Fruit fly (Drosophila melanogaster) whole organism, prepupa: ENCODE measurements around the gene CG11726.

Experiments used
- Blimp-1 ChIP-seq: fragments of 200-800 bp; sonication (Bioruptor generic); optimal IDR thresholded peaks from 3 replicates; lab custom pipeline; 2017; ENCODE audit warnings: missing biosample characterization, missing genetic modification characterization, mild to moderate bottlenecking, moderate library complexity, missing genetic modification reagents
- CG10631 ChIP-seq: fragments of 200-800 bp; sonication (Bioruptor generic); optimal IDR thresholded peaks from 2 replicates; lab custom pipeline; 2016; ENCODE audit warnings: missing biosample characterization, missing genetic modification characterization
- CG10669 ChIP-seq: fragments of 200-800 bp; sonication (Bioruptor generic); optimal IDR thresholded peaks from 3 replicates; lab custom pipeline; 2018; ENCODE audit warnings: missing biosample characterization, mild to moderate bottlenecking, missing genetic modification characterization, moderate library complexity
- CG11294 ChIP-seq: fragments of 200-800 bp; sonication (Bioruptor generic); IDR thresholded peaks from 2 replicates; pipeline ENCODE4 v1.3.6; 2022; ENCODE audit warnings: missing biosample characterization, missing genetic modification characterization
- CG11762 ChIP-seq: fragments of 200-800 bp; sonication (Bioruptor generic); optimal IDR thresholded peaks from 3 replicates; lab custom pipeline; 2016; ENCODE audit warnings: missing biosample characterization, missing genetic modification characterization; ENCODE audit not compliant: insufficient read depth
- CG11902 ChIP-seq: fragments of 200-800 bp; sonication (Bioruptor generic); optimal IDR thresholded peaks from 3 replicates; lab custom pipeline; 2016; ENCODE audit warnings: missing biosample characterization, missing genetic modification characterization
- CG15336 ChIP-seq: fragments of 200-800 bp; sonication (Bioruptor generic); IDR thresholded peaks from 2 replicates; pipeline ENCODE4 v1.3.6; 2022; ENCODE audit warnings: missing biosample characterization, missing genetic modification characterization
- CG16779 ChIP-seq: fragments of 200-800 bp; sonication (Bioruptor generic); optimal IDR thresholded peaks from 3 replicates; lab custom pipeline; 2017; ENCODE audit warnings: missing biosample characterization, mild to moderate bottlenecking, missing genetic modification characterization
- CG31627 ChIP-seq: fragments of 200-800 bp; sonication (Bioruptor generic); optimal IDR thresholded peaks from 3 replicates; lab custom pipeline; 2016; ENCODE audit warnings: missing biosample characterization, missing genetic modification characterization
- CG32006 ChIP-seq: fragments of 200-800 bp; sonication (Bioruptor generic); optimal IDR thresholded peaks from 3 replicates; lab custom pipeline; 2017; ENCODE audit warnings: missing biosample characterization, mild to moderate bottlenecking, missing genetic modification characterization
- CG6163 ChIP-seq: fragments of 200-800 bp; sonication (Bioruptor generic); IDR thresholded peaks from 3 replicates; pipeline ENCODE4 v1.3.6; 2022; ENCODE audit warnings: missing biosample characterization, missing genetic modification characterization
- CG6276 ChIP-seq: fragments of 200-800 bp; sonication (Bioruptor generic); optimal IDR thresholded peaks from 2 replicates; lab custom pipeline; 2017; ENCODE audit warnings: missing biosample characterization, mild to moderate bottlenecking, missing genetic modification characterization
- CG6808 ChIP-seq: fragments of 200-800 bp; sonication (Bioruptor generic); optimal IDR thresholded peaks from 3 replicates; lab custom pipeline; 2017; ENCODE audit warnings: missing biosample characterization, missing genetic modification characterization, mild to moderate bottlenecking, moderate library complexity, missing genetic modification reagents
- CG6854 ChIP-seq: fragments of 200-800 bp; sonication (Bioruptor generic); optimal IDR thresholded peaks from 2 replicates; lab custom pipeline; 2017; ENCODE audit warnings: missing biosample characterization, mild to moderate bottlenecking, missing genetic modification characterization
- CG7368 ChIP-seq: fragments of 200-800 bp; sonication (Bioruptor generic); optimal IDR thresholded peaks from 3 replicates; lab custom pipeline; 2016; ENCODE audit warnings: missing biosample characterization, missing genetic modification characterization
- CG8119 ChIP-seq: fragments of 200-800 bp; sonication (Bioruptor generic); IDR thresholded peaks from 3 replicates; pipeline ENCODE4 v1.3.6; 2022; ENCODE audit warnings: missing biosample characterization, missing genetic modification characterization
- CG8319 ChIP-seq: fragments of 200-800 bp; sonication (Bioruptor generic); optimal IDR thresholded peaks from 3 replicates; lab custom pipeline; 2016; ENCODE audit warnings: missing biosample characterization, missing genetic modification characterization
- CG8632 ChIP-seq: fragments of 200-800 bp; sonication (Bioruptor generic); optimal IDR thresholded peaks from 3 replicates; lab custom pipeline; 2016; ENCODE audit warnings: missing biosample characterization, missing genetic modification characterization
- CG9139 ChIP-seq: fragments of 200-800 bp; sonication (Bioruptor generic); optimal IDR thresholded peaks from 3 replicates; lab custom pipeline; 2017; ENCODE audit warnings: missing biosample characterization, mild to moderate bottlenecking, missing genetic modification characterization
- Eip75B ChIP-seq: fragments of 200-800 bp; sonication (Bioruptor generic); optimal IDR thresholded peaks from 3 replicates; lab custom pipeline; 2016; ENCODE audit warnings: missing biosample characterization, missing genetic modification characterization
- Eip78C ChIP-seq: fragments of 200-800 bp; sonication (Bioruptor generic); peaks from one replicate; lab custom pipeline; 2016; ENCODE audit warnings: missing biosample characterization, missing genetic modification characterization
- Eip93F ChIP-seq: fragments of 200-800 bp; sonication (Bioruptor generic); optimal IDR thresholded peaks from 2 replicates; lab custom pipeline; 2016; ENCODE audit warnings: missing biosample characterization, mild to moderate bottlenecking, missing genetic modification characterization
- Ets21C ChIP-seq: fragments of 200-800 bp; sonication (Bioruptor generic); optimal IDR thresholded peaks from 3 replicates; lab custom pipeline; 2016; ENCODE audit warnings: missing biosample characterization, missing genetic modification characterization
- Ets96B ChIP-seq: fragments of 200-800 bp; optimal IDR thresholded peaks from 2 replicates; lab custom pipeline; 2019; ENCODE audit warnings: missing biosample characterization, mild to moderate bottlenecking, missing genetic modification characterization, moderate library complexity
- Gug ChIP-seq: fragments of 200-800 bp; sonication (Bioruptor generic); IDR thresholded peaks from 2 replicates; pipeline ENCODE4 v1.3.6; 2022; ENCODE audit warnings: missing biosample characterization, missing genetic modification characterization
- Hr4 ChIP-seq: fragments of 200-800 bp; sonication (Bioruptor generic); optimal IDR thresholded peaks from 3 replicates; lab custom pipeline; 2016; ENCODE audit warnings: missing biosample characterization, missing genetic modification characterization
- Lpt ChIP-seq: fragments of 200-800 bp; sonication (Bioruptor generic); optimal IDR thresholded peaks from 3 replicates; lab custom pipeline; 2016; ENCODE audit warnings: missing biosample characterization, missing genetic modification characterization
- Met ChIP-seq: fragments of 200-800 bp; sonication (Bioruptor generic); optimal IDR thresholded peaks from 3 replicates; lab custom pipeline; 2016; ENCODE audit warnings: missing biosample characterization, missing genetic modification characterization
- OdsH ChIP-seq: fragments of 200-800 bp; sonication (Bioruptor generic); optimal IDR thresholded peaks from 3 replicates; lab custom pipeline; 2016; ENCODE audit warnings: missing biosample characterization, missing genetic modification characterization
- Smox ChIP-seq: fragments of 200-800 bp; sonication (Bioruptor generic); optimal IDR thresholded peaks from 3 replicates; lab custom pipeline; 2016; ENCODE audit warnings: missing biosample characterization, missing genetic modification characterization
- achi ChIP-seq: fragments of 200-800 bp; sonication (Bioruptor generic); optimal IDR thresholded peaks from 3 replicates; lab custom pipeline; 2016; ENCODE audit warnings: missing biosample characterization, missing genetic modification characterization
- acj6 ChIP-seq: fragments of 200-800 bp; sonication (Bioruptor generic); optimal IDR thresholded peaks from 3 replicates; lab custom pipeline; 2016; ENCODE audit warnings: missing biosample characterization, missing genetic modification characterization
- cyc ChIP-seq: fragments of 200-800 bp; sonication (Bioruptor generic); optimal IDR thresholded peaks from 3 replicates; lab custom pipeline; 2016; ENCODE audit warnings: missing biosample characterization, missing genetic modification characterization
- dac ChIP-seq: fragments of 200-800 bp; sonication (Bioruptor generic); optimal IDR thresholded peaks from 2 replicates; lab custom pipeline; 2017; ENCODE audit warnings: missing biosample characterization, mild to moderate bottlenecking, missing genetic modification characterization
- dsx ChIP-seq: fragments of 200-800 bp; optimal IDR thresholded peaks from 3 replicates; lab custom pipeline; 2019; ENCODE audit warnings: missing biosample characterization, mild to moderate bottlenecking, missing genetic modification characterization, moderate library complexity; ENCODE audit not compliant: poor library complexity, severe bottlenecking
- eg ChIP-seq: fragments of 200-800 bp; sonication (Bioruptor generic); IDR thresholded peaks from 3 replicates; pipeline ENCODE4 v1.3.6; 2022; ENCODE audit warnings: missing biosample characterization, missing genetic modification characterization
- esn ChIP-seq: fragments of 200-800 bp; sonication (Bioruptor generic); optimal IDR thresholded peaks from 2 replicates; lab custom pipeline; 2016; ENCODE audit warnings: missing biosample characterization, mild to moderate bottlenecking, missing genetic modification characterization, moderate library complexity
- fkh ChIP-seq: fragments of 200-800 bp; sonication (Bioruptor generic); optimal IDR thresholded peaks from 3 replicates; lab custom pipeline; 2017; ENCODE audit warnings: missing biosample characterization, mild to moderate bottlenecking, missing genetic modification characterization, moderate library complexity
- lz ChIP-seq: fragments of 200-800 bp; sonication (Bioruptor generic); optimal IDR thresholded peaks from 3 replicates; lab custom pipeline; 2016; ENCODE audit warnings: missing biosample characterization, missing genetic modification characterization
- spab ChIP-seq: fragments of 200-800 bp; sonication (Bioruptor generic); optimal IDR thresholded peaks from 2 replicates; lab custom pipeline; 2017; ENCODE audit warnings: missing biosample characterization, mild to moderate bottlenecking, missing genetic modification characterization, missing genetic modification reagents
- ss ChIP-seq, 2 experiments: fragments of 200-800 bp; sonication (Bioruptor generic); optimal IDR thresholded peaks; 2 replicates in 1 of 2; 3 replicates in 1 of 2; lab custom pipeline; 2017 to 2018; ENCODE audit warnings: mild to moderate bottlenecking in 2 of 2, missing biosample characterization in 2 of 2, missing genetic modification characterization in 2 of 2, moderate library complexity in 1 of 2
- svp ChIP-seq: fragments of 200-800 bp; sonication (Bioruptor generic); peaks from one replicate; lab custom pipeline; 2016; ENCODE audit warnings: missing biosample characterization, missing genetic modification characterization
- vri ChIP-seq: fragments of 200-800 bp; sonication (Bioruptor generic); optimal IDR thresholded peaks from 3 replicates; lab custom pipeline; 2016; ENCODE audit warnings: missing biosample characterization, mild to moderate bottlenecking, missing genetic modification characterization

CG11726 gene

dm6 chr3L:11366422-11366821, 28.1 kb upstream of the CG11726 start (continued):
- TF ChIP-seq CG7368 (peak; percentile 77), CG6854 (peak; percentile 32), Eip75B (GFP tag; lab: Kevin White, UChicago) (no peak), CG9139 (peak; percentile 54), Met (no peak), CG8119 (GFP tag; lab: Robert Waterston, UW) (peak; percentile 74; the same call in 2 of the 3 replicates), Lpt (GFP tag; lab: Kevin White, UChicago) (peak; percentile 84), Eip93F (GFP tag; lab: Kevin White, UChicago) (no peak), CG8319 (GFP tag; lab: Kevin White, UChicago) (peak; percentile 11), CG31627 (GFP tag; lab: Kevin White, UChicago) (no peak), CG10669 (GFP tag; lab: Kevin White, UChicago) (no peak), vri (GFP tag; lab: Kevin White, UChicago) (no peak), Ets96B (tag; lab: Kevin White, UChicago) (peak; percentile 34), Hr4 (GFP tag; lab: Kevin White, UChicago) (no peak), lz (no peak), esn (GFP tag; lab: Kevin White, UChicago) (no peak)

- TF ChIP-seq lz (peak; percentile 14), achi (GFP tag; lab: Kevin White, UChicago) (peak; percentile 29), CG6276 (GFP tag; lab: Kevin White, UChicago) (no peak), CG10631 (no peak), Eip78C (GFP tag; lab: Kevin White, UChicago) (peak; percentile 77), CG11902 (no peak), eg (GFP tag; lab: Robert Waterston, UW) (peak; percentile 49; the same call in 1 of the 3 replicates), Eip75B (GFP tag; lab: Kevin White, UChicago) (no peak), CG15336 (GFP tag; lab: Robert Waterston, UW) (peak; percentile 58), OdsH (GFP tag; lab: Kevin White, UChicago) (no peak), CG11294 (GFP tag; lab: Robert Waterston, UW) (0 out of 2 replicates have a peak, but pooled peaks have one; percentile 11), CG8119 (GFP tag; lab: Robert Waterston, UW) (peak; percentile 40; the same call in 2 of the 3 replicates), svp (peak; percentile 66), Gug (GFP tag; lab: Robert Waterston, UW) (peak; percentile 33; the same call in 1 of the 2 replicates)
Observed at dm6 chr3L:11367797-11368196, 26.7 kb upstream of the CG11726 start.

dm6 chr3L:11368319-11369299, 25.9 kb upstream of the CG11726 start:
- TF ChIP-seq Ets21C (GFP tag; lab: Kevin White, UChicago) (peak; percentile 67), CG32006 (GFP tag; lab: Kevin White, UChicago) (peak; percentile 85), CG9139 (peak; percentile 97), spab (GFP tag; lab: Kevin White, UChicago) (peak; percentile 81), ss (GFP tag; optimal IDR thresholded peaks at IDR 0.05; lab: Kevin White, UChicago) (peak; percentile 95 to 98), Blimp-1 (GFP tag; lab: Kevin White, UChicago) (peak; percentile 43), cyc (GFP tag; lab: Kevin White, UChicago) (peak; percentile 78), fkh (GFP tag; lab: Kevin White, UChicago) (no peak), CG6808 (GFP tag; lab: Kevin White, UChicago) (peak; percentile 83), Smox (GFP tag; lab: Kevin White, UChicago) (peak; percentile 85), CG16779 (tag; lab: Kevin White, UChicago) (peak; percentile 91), Hr4 (GFP tag; lab: Kevin White, UChicago) (peak; percentile 68), dac (peak; percentile 35), acj6 (GFP tag; lab: Kevin White, UChicago) (peak; percentile 78), Lpt (GFP tag; lab: Kevin White, UChicago) (peak; percentile 74), achi (GFP tag; lab: Kevin White, UChicago) (peak; percentile 72), CG8632 (peak; percentile 81), CG10631 (peak; percentile 79), Eip75B (GFP tag; lab: Kevin White, UChicago) (peak; percentile 82), CG11294 (GFP tag; lab: Robert Waterston, UW) (peak; percentile 32; the same call in 1 of the 2 replicates), CG15336 (GFP tag; lab: Robert Waterston, UW) (peak; percentile 67), CG6163 (GFP tag; lab: Robert Waterston, UW) (peak; percentile 99), CG8119 (GFP tag; lab: Robert Waterston, UW) (peak; percentile 82), CG6276 (GFP tag; lab: Kevin White, UChicago) (peak; percentile 70), Eip78C (GFP tag; lab: Kevin White, UChicago) (peak; percentile 98), CG11762 (GFP tag; lab: Kevin White, UChicago) (peak; percentile 69), lz (peak; percentile 85), dsx (GFP tag; lab: Kevin White, UChicago) (peak; percentile 80)
